Worm (Caenorhabditis elegans) whole organism, L4 larva: ENCODE data around the gene ins-20.

Experiments
- Y105C5A.15 ChIP-seq: fragments of 200-800 bp; sonication (Bioruptor generic); IDR thresholded peaks from 2 replicates; pipeline ENCODE4 v1.3.6; 2022; ENCODE audit warnings: missing genetic modification characterization, missing compliant biosample characterization
- dpl-1 ChIP-seq: fragments of 150-350 bp; optimal IDR thresholded peaks from 2 replicates; lab custom pipeline; 2014; ENCODE audit warnings: missing biosample characterization, missing genetic modification reagents, missing genetic modification characterization
- madf-9 ChIP-seq: fragments of 200-800 bp; sonication (Bioruptor generic); conservative IDR thresholded peaks from 2 replicates; pipeline ENCODE4 v1.3.6; 2022; ENCODE audit warnings: missing genetic modification reagents, missing genetic modification characterization, missing compliant biosample characterization
- nhr-77 ChIP-seq: fragments of 150-350 bp; optimal IDR thresholded peaks from 2 replicates; lab custom pipeline; 2014; ENCODE audit warnings: missing biosample characterization, missing genetic modification characterization
- unc-130 ChIP-seq: sonication (generic microtip); optimal IDR thresholded peaks from 2 replicates; lab custom pipeline; 2016; ENCODE audit warnings: missing genetic modification reagents, missing genetic modification characterization, missing compliant biosample characterization
- ztf-11 ChIP-seq: fragments of 150-350 bp; optimal IDR thresholded peaks from 2 replicates; lab custom pipeline; 2014; ENCODE audit warnings: missing biosample characterization, missing genetic modification characterization

ce11 chrII:6022596-6022995 lies 12.0 kb downstream of the ins-20 start:
- TF ChIP-seq ztf-11 (tag; lab: Kevin White, UChicago) (no peak), madf-9 (GFP tag; lab: Robert Waterston, UW) (no peak), Y105C5A.15 (GFP tag; lab: Robert Waterston, UW) (no peak), nhr-77 (tag; lab: Kevin White, UChicago) (no peak), dpl-1 (GFP tag; lab: Kevin White, UChicago) (no peak), unc-130 (GFP tag; lab: Kevin White, UChicago) (no peak)
